Worm (Caenorhabditis elegans): ENCODE results near the gene lrpr-1.

- TF ChIP-seq nhr-237 (tag; optimal IDR thresholded peaks at IDR 0.05) (no peak), daf-19 (GFP tag; conservative IDR thresholded peaks at IDR 0.05) (no peak), hlh-11 (tag; optimal IDR thresholded peaks at IDR 0.05) (no peak), mep-1 (tag; optimal IDR thresholded peaks at IDR 0.05) (no peak), nhr-76 (tag; optimal IDR thresholded peaks at IDR 0.05) (no peak), ztf-11 (tag; optimal IDR thresholded peaks at IDR 0.05) (no peak)
Observed at ce11 chrV:5921761-5922160, 4.1 kb upstream of the lrpr-1 start.

All from whole organism, L4 larva.